Worm (Caenorhabditis elegans): ENCODE results near the gene M01H9.10.
A peak's percentile ranks its signal among the peaks of the same experiment; 100 is the strongest.

M01H9.10 gene

DNA sequence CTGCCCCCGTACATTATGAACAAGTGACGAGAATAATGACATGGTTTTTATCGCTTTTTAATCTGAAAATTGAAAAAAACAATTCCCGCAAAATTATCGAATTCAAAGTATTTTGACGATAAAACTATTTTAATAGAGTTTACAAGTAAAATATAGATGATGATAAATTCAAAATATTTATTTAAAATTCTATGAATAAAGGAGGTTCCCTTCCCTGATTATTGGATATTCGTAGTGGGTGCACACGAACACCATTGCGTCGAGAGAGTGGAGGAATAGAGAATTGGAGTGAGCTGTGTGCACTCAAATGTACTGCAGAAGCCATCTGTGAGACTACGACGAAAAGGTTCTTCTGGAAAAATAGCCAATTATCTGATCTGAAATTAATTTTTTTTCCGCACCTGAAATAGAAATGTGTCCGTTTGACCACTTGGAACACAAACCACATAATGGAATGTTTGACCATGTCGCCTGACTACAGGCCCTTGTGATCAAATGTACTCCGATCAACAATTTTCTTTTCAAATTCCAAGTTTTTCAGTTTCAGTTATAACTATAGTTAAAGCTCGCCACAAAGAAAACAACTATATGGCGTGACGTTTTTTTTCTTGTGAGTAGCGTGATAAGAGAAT lies 31.4 kb upstream of the M01H9.10 start, which contains the start of the genes rfth-1 and ZK180.8 (continued):
- TF ChIP-seq let-607 (tag; optimal IDR thresholded peaks at IDR 0.05) (no peak), ceh-27 (GFP tag; optimal IDR thresholded peaks at IDR 0.05) (no peak), F49E8.2 (tag; optimal IDR thresholded peaks at IDR 0.05; ENCODE audit: insufficient read depth) (peak; percentile 28), aptf-2 (GFP tag; conservative IDR thresholded peaks at IDR 0.05) (no peak), mcd-1 (GFP tag; IDR thresholded peaks at IDR 0.05) (peak; percentile 21; the same call in 1 of the 2 replicates), snpc-3.4 (tag; optimal IDR thresholded peaks at IDR 0.05) (no peak), B0035.1 (tag; optimal IDR thresholded peaks at IDR 0.05) (no peak), ztf-3 (GFP tag; optimal IDR thresholded peaks at IDR 0.05) (no peak), zim-3 (tag; optimal IDR thresholded peaks at IDR 0.05) (no peak), Y56A3A.18 (GFP tag; IDR thresholded peaks at IDR 0.05) (no peak), mes-4 (tag; optimal IDR thresholded peaks at IDR 0.05) (no peak), F52B5.7 (tag; optimal IDR thresholded peaks at IDR 0.05) (no peak), mel-28 (tag; optimal IDR thresholded peaks at IDR 0.05; ENCODE audit: borderline replicate concordance) (no peak), B0019.2 (GFP tag; conservative IDR thresholded peaks at IDR 0.05) (no peak), egl-18 (GFP tag; IDR thresholded peaks at IDR 0.05) (no peak), Y79H2A.3 (GFP tag; conservative IDR thresholded peaks at IDR 0.05) (no peak), nhr-90 (tag; optimal IDR thresholded peaks at IDR 0.05) (no peak), gei-17 (GFP tag; optimal IDR thresholded peaks at IDR 0.05) (peak; percentile 10), somi-1 (GFP tag; optimal IDR thresholded peaks at IDR 0.05) (peak; percentile 13), unc-62 (GFP tag; optimal IDR thresholded peaks at IDR 0.05) (no peak), pha-4 (tag; optimal IDR thresholded peaks at IDR 0.05) (no peak), nhr-120 (GFP tag; IDR thresholded peaks at IDR 0.05) (no peak), B0261.1 (tag; optimal IDR thresholded peaks at IDR 0.05) (no peak), lsl-1 (GFP tag; optimal IDR thresholded peaks at IDR 0.05) (no peak), nhr-179 (tag; optimal IDR thresholded peaks at IDR 0.05) (no peak), rec-8 (tag; optimal IDR thresholded peaks at IDR 0.05) (no peak), attf-6 (GFP tag; IDR thresholded peaks at IDR 0.05) (no peak), cebp-2 (GFP tag; IDR thresholded peaks at IDR 0.05) (no peak), sea-2 (GFP tag; IDR thresholded peaks at IDR 0.05) (no peak), D2030.7 (GFP tag; IDR thresholded peaks at IDR 0.05) (no peak), nfya-2 (GFP tag; IDR thresholded peaks at IDR 0.05) (no peak), repo-1 (tag; optimal IDR thresholded peaks at IDR 0.05) (peak; percentile 61), ZK185.1 (tag; optimal IDR thresholded peaks at IDR 0.05; ENCODE audit: poor library complexity, severe bottlenecking) (no peak), atf-7 (tag; optimal IDR thresholded peaks at IDR 0.05) (no peak), sdz-38 (tag; optimal IDR thresholded peaks at IDR 0.05) (no peak), lin-54 (GFP tag; optimal IDR thresholded peaks at IDR 0.05) (no peak), dpff-1 (tag; optimal IDR thresholded peaks at IDR 0.05) (no peak), nfya-1 (tag; optimal IDR thresholded peaks at IDR 0.05; ENCODE audit: borderline replicate concordance, insufficient read depth) (no peak), B0336.3 (GFP tag; IDR thresholded peaks at IDR 0.05) (peak; percentile 50; the same call in 1 of the 2 replicates), akir-1 (GFP tag; optimal IDR thresholded peaks at IDR 0.05) (no peak), ztf-26 (tag; optimal IDR thresholded peaks at IDR 0.05) (no peak), hlh-12 (tag; optimal IDR thresholded peaks at IDR 0.05) (no peak), ceh-58 (GFP tag; IDR thresholded peaks at IDR 0.05) (no peak), T07F8.4 (tag; optimal IDR thresholded peaks at IDR 0.05) (no peak), pbrm-1 (GFP tag; IDR thresholded peaks at IDR 0.05) (0 out of 2 replicates have a peak, but pooled peaks have one; percentile 29), aptf-3 (GFP tag; IDR thresholded peaks at IDR 0.05) (no peak), him-1 (tag; optimal IDR thresholded peaks at IDR 0.05) (peak; percentile 14), chd-7 (tag; optimal IDR thresholded peaks at IDR 0.05) (peak; percentile 28)
